Worm (Caenorhabditis elegans): ENCODE data around the gene ZK856.6.

ce11 chrV:10201913-10202312, 3.4 kb downstream of the ZK856.6 start, which contains the start of gene ZK856.7:
- no peak for TF ChIP-seq mab-5 (tag; optimal IDR thresholded peaks at IDR 0.05)
- no peak for TF ChIP-seq nhr-2 (tag; optimal IDR thresholded peaks at IDR 0.05)
- TF ChIP-seq unc-39 (tag; optimal IDR thresholded peaks at IDR 0.05), result no peak
- no peak for TF ChIP-seq hlh-1 (tag; optimal IDR thresholded peaks at IDR 0.05)
- TF ChIP-seq unc-120 (tag; optimal IDR thresholded peaks at IDR 0.05; ENCODE audit: poor library complexity, severe bottlenecking), result no peak
- no peak for TF ChIP-seq nhr-76 (tag; optimal IDR thresholded peaks at IDR 0.05)
- no peak for TF ChIP-seq M03D4.4 (tag; optimal IDR thresholded peaks at IDR 0.05)
- TF ChIP-seq ceh-39 (tag; optimal IDR thresholded peaks at IDR 0.05), result no peak
- no peak for TF ChIP-seq zip-8 (tag; optimal IDR thresholded peaks at IDR 0.05)
- no peak for TF ChIP-seq snpc-4 (tag; optimal IDR thresholded peaks at IDR 0.05)
- no peak for TF ChIP-seq sem-2 (GFP tag; optimal IDR thresholded peaks at IDR 0.05)
- no peak for TF ChIP-seq nhr-28 (tag; optimal IDR thresholded peaks at IDR 0.05)
- no peak for TF ChIP-seq lin-13 (tag; optimal IDR thresholded peaks at IDR 0.05)
- TF ChIP-seq pha-4 (tag; optimal IDR thresholded peaks at IDR 0.05), result no peak

Data from whole organism, mixed stage, embryonic.